Worm (Caenorhabditis elegans) whole organism, L2 larva: ENCODE results near the gene pycr-4.

Source experiments
- alr-1 ChIP-seq: fragments of 150-350 bp; optimal IDR thresholded peaks from 2 replicates; lab custom pipeline; 2014; ENCODE audit warnings: missing biosample characterization, missing genetic modification characterization
- ama-1 ChIP-seq: fragments of 150-350 bp; optimal IDR thresholded peaks from 2 replicates; lab custom pipeline; 2018; ENCODE audit warnings: inconsistent platforms
- ceh-82 ChIP-seq: fragments of 150-350 bp; optimal IDR thresholded peaks from 2 replicates; lab custom pipeline; 2014; ENCODE audit warnings: missing biosample characterization, missing genetic modification characterization
- elt-3 ChIP-seq: sonication (generic microtip); optimal IDR thresholded peaks from 2 replicates; lab custom pipeline; 2017; ENCODE audit warnings: missing biosample characterization, missing genetic modification characterization
- fos-1 ChIP-seq: fragments of 150-350 bp; optimal IDR thresholded peaks from 2 replicates; lab custom pipeline; 2014; ENCODE audit warnings: missing biosample characterization, missing genetic modification characterization
- lin-39 ChIP-seq: fragments of 150-350 bp; optimal IDR thresholded peaks from 2 replicates; lab custom pipeline; 2014; ENCODE audit warnings: missing biosample characterization, missing genetic modification reagents, missing genetic modification characterization
- nhr-6 ChIP-seq: fragments of 150-350 bp; optimal IDR thresholded peaks from 2 replicates; lab custom pipeline; 2014; ENCODE audit warnings: missing biosample characterization, missing genetic modification characterization
- snpc-4 ChIP-seq: fragments of 150-350 bp; optimal IDR thresholded peaks from 2 replicates; lab custom pipeline; 2014; ENCODE audit warnings: missing biosample characterization, missing genetic modification characterization

- no peak for TF ChIP-seq ceh-82 (tag; lab: Kevin White, UChicago)
- no peak for TF ChIP-seq fos-1 (tag; lab: Kevin White, UChicago)
- TF ChIP-seq lin-39 (tag; lab: Kevin White, UChicago) = no peak
- TF ChIP-seq elt-3 (tag; lab: Kevin White, UChicago) = no peak
- no peak for TF ChIP-seq ama-1
- no peak for TF ChIP-seq alr-1 (tag; lab: Kevin White, UChicago)
- no peak for TF ChIP-seq snpc-4 (tag; lab: Kevin White, UChicago)
- no peak for TF ChIP-seq nhr-6
Observed at ce11 chrIV:7503322-7503721, 26.2 kb upstream of the pycr-4 start, which contains the start of gene glt-6.
